Fruit fly (Drosophila melanogaster) whole organism: ENCODE results near the gene Pax.

Source experiments
- CG8478 ChIP-seq: fragments of >200 bp; optimal IDR thresholded peaks from 2 replicates; lab custom pipeline; 2018; ENCODE audit warnings: inconsistent platforms
- Dll ChIP-seq: fragments of >200 bp; optimal IDR thresholded peaks from 2 replicates; lab custom pipeline; 2017
- pan ChIP-seq: fragments of >200 bp; optimal IDR thresholded peaks from 2 replicates; lab custom pipeline; 2017
- psq ChIP-seq: fragments of >200 bp; optimal IDR thresholded peaks from 2 replicates; lab custom pipeline; 2017
- usp ChIP-seq: fragments of >200 bp; optimal IDR thresholded peaks from 2 replicates; lab custom pipeline; 2017; ENCODE audit warnings: missing biosample characterization, missing genetic modification characterization, mixed read lengths

dm6 chr2L:19358017-19358471 lies 68.4 kb downstream of the Pax start:
- no peak for TF ChIP-seq usp
- TF ChIP-seq pan (lab: Kevin White, UChicago): no peak
- no peak for TF ChIP-seq psq (lab: Kevin White, UChicago)
- TF ChIP-seq Dll (lab: Kevin White, UChicago): no peak
- TF ChIP-seq CG8478 (lab: Kevin White, UChicago): no peak
